Fruit fly (Drosophila melanogaster) whole organism, prepupa: ENCODE data around the gene Reph.

ENCODE experiments used
- Blimp-1 ChIP-seq: fragments of 200-800 bp; sonication (Bioruptor generic); optimal IDR thresholded peaks from 3 replicates; lab custom pipeline; 2017; ENCODE audit warnings: missing biosample characterization, missing genetic modification characterization, mild to moderate bottlenecking, moderate library complexity, missing genetic modification reagents
- CG10669 ChIP-seq: fragments of 200-800 bp; sonication (Bioruptor generic); optimal IDR thresholded peaks from 3 replicates; lab custom pipeline; 2018; ENCODE audit warnings: missing biosample characterization, mild to moderate bottlenecking, missing genetic modification characterization, moderate library complexity
- CG11902 ChIP-seq: fragments of 200-800 bp; sonication (Bioruptor generic); optimal IDR thresholded peaks from 3 replicates; lab custom pipeline; 2016; ENCODE audit warnings: missing biosample characterization, missing genetic modification characterization
- CG15336 ChIP-seq: fragments of 200-800 bp; sonication (Bioruptor generic); IDR thresholded peaks from 2 replicates; pipeline ENCODE4 v1.3.6; 2022; ENCODE audit warnings: missing biosample characterization, missing genetic modification characterization
- CG16779 ChIP-seq: fragments of 200-800 bp; sonication (Bioruptor generic); optimal IDR thresholded peaks from 3 replicates; lab custom pipeline; 2017; ENCODE audit warnings: missing biosample characterization, mild to moderate bottlenecking, missing genetic modification characterization
- CG3032 ChIP-seq: fragments of 200-800 bp; optimal IDR thresholded peaks from 2 replicates; lab custom pipeline; 2019; ENCODE audit warnings: missing biosample characterization, mild to moderate bottlenecking, missing genetic modification characterization, moderate library complexity
- CG31627 ChIP-seq: fragments of 200-800 bp; sonication (Bioruptor generic); optimal IDR thresholded peaks from 3 replicates; lab custom pipeline; 2016; ENCODE audit warnings: missing biosample characterization, missing genetic modification characterization
- CG34406 ChIP-seq: fragments of 200-800 bp; sonication (Bioruptor generic); optimal IDR thresholded peaks from 3 replicates; lab custom pipeline; 2016; ENCODE audit warnings: missing biosample characterization, missing genetic modification characterization
- CG3919 ChIP-seq: fragments of 200-800 bp; sonication (Bioruptor generic); optimal IDR thresholded peaks from 3 replicates; lab custom pipeline; 2016; ENCODE audit warnings: missing biosample characterization, missing genetic modification characterization
- CG6163 ChIP-seq: fragments of 200-800 bp; sonication (Bioruptor generic); IDR thresholded peaks from 3 replicates; pipeline ENCODE4 v1.3.6; 2022; ENCODE audit warnings: missing biosample characterization, missing genetic modification characterization
- CG6276 ChIP-seq: fragments of 200-800 bp; sonication (Bioruptor generic); optimal IDR thresholded peaks from 2 replicates; lab custom pipeline; 2017; ENCODE audit warnings: missing biosample characterization, mild to moderate bottlenecking, missing genetic modification characterization
- CG7368 ChIP-seq: fragments of 200-800 bp; sonication (Bioruptor generic); optimal IDR thresholded peaks from 3 replicates; lab custom pipeline; 2016; ENCODE audit warnings: missing biosample characterization, missing genetic modification characterization
- CG8632 ChIP-seq: fragments of 200-800 bp; sonication (Bioruptor generic); optimal IDR thresholded peaks from 3 replicates; lab custom pipeline; 2016; ENCODE audit warnings: missing biosample characterization, missing genetic modification characterization
- CG9139 ChIP-seq: fragments of 200-800 bp; sonication (Bioruptor generic); optimal IDR thresholded peaks from 3 replicates; lab custom pipeline; 2017; ENCODE audit warnings: missing biosample characterization, mild to moderate bottlenecking, missing genetic modification characterization
- Eip78C ChIP-seq: fragments of 200-800 bp; sonication (Bioruptor generic); peaks from one replicate; lab custom pipeline; 2016; ENCODE audit warnings: missing biosample characterization, missing genetic modification characterization
- Ets21C ChIP-seq: fragments of 200-800 bp; sonication (Bioruptor generic); optimal IDR thresholded peaks from 3 replicates; lab custom pipeline; 2016; ENCODE audit warnings: missing biosample characterization, missing genetic modification characterization
- Gug ChIP-seq: fragments of 200-800 bp; sonication (Bioruptor generic); IDR thresholded peaks from 2 replicates; pipeline ENCODE4 v1.3.6; 2022; ENCODE audit warnings: missing biosample characterization, missing genetic modification characterization
- Hr38 ChIP-seq: sonication (Bioruptor generic); optimal IDR thresholded peaks from 2 replicates; lab custom pipeline; 2016; ENCODE audit warnings: missing biosample characterization, missing genetic modification characterization
- Hr39 ChIP-seq: fragments of 200-800 bp; sonication (Bioruptor generic); optimal IDR thresholded peaks from 2 replicates; lab custom pipeline; 2016; ENCODE audit warnings: missing biosample characterization, missing genetic modification characterization
- Hr4 ChIP-seq: fragments of 200-800 bp; sonication (Bioruptor generic); optimal IDR thresholded peaks from 3 replicates; lab custom pipeline; 2016; ENCODE audit warnings: missing biosample characterization, missing genetic modification characterization
- Met ChIP-seq: fragments of 200-800 bp; sonication (Bioruptor generic); optimal IDR thresholded peaks from 3 replicates; lab custom pipeline; 2016; ENCODE audit warnings: missing biosample characterization, missing genetic modification characterization
- Smox ChIP-seq: fragments of 200-800 bp; sonication (Bioruptor generic); optimal IDR thresholded peaks from 3 replicates; lab custom pipeline; 2016; ENCODE audit warnings: missing biosample characterization, missing genetic modification characterization
- Sox102F ChIP-seq: fragments of 200-800 bp; sonication (Bioruptor generic); optimal IDR thresholded peaks from 2 replicates; lab custom pipeline; 2016; ENCODE audit warnings: missing biosample characterization, mild to moderate bottlenecking, missing genetic modification characterization
- Sox14 ChIP-seq: fragments of 200-800 bp; sonication (Bioruptor generic); optimal IDR thresholded peaks from 3 replicates; lab custom pipeline; 2016; ENCODE audit warnings: missing biosample characterization, missing genetic modification characterization
- achi ChIP-seq: fragments of 200-800 bp; sonication (Bioruptor generic); optimal IDR thresholded peaks from 3 replicates; lab custom pipeline; 2016; ENCODE audit warnings: missing biosample characterization, missing genetic modification characterization
- acj6 ChIP-seq: fragments of 200-800 bp; sonication (Bioruptor generic); optimal IDR thresholded peaks from 3 replicates; lab custom pipeline; 2016; ENCODE audit warnings: missing biosample characterization, missing genetic modification characterization
- cyc ChIP-seq: fragments of 200-800 bp; sonication (Bioruptor generic); optimal IDR thresholded peaks from 3 replicates; lab custom pipeline; 2016; ENCODE audit warnings: missing biosample characterization, missing genetic modification characterization
- dac ChIP-seq: fragments of 200-800 bp; sonication (Bioruptor generic); optimal IDR thresholded peaks from 2 replicates; lab custom pipeline; 2017; ENCODE audit warnings: missing biosample characterization, mild to moderate bottlenecking, missing genetic modification characterization
- dsx ChIP-seq: fragments of 200-800 bp; optimal IDR thresholded peaks from 3 replicates; lab custom pipeline; 2019; ENCODE audit warnings: missing biosample characterization, mild to moderate bottlenecking, missing genetic modification characterization, moderate library complexity; ENCODE audit not compliant: poor library complexity, severe bottlenecking
- eg ChIP-seq: fragments of 200-800 bp; sonication (Bioruptor generic); IDR thresholded peaks from 3 replicates; pipeline ENCODE4 v1.3.6; 2022; ENCODE audit warnings: missing biosample characterization, missing genetic modification characterization
- esn ChIP-seq: fragments of 200-800 bp; sonication (Bioruptor generic); optimal IDR thresholded peaks from 2 replicates; lab custom pipeline; 2016; ENCODE audit warnings: missing biosample characterization, mild to moderate bottlenecking, missing genetic modification characterization, moderate library complexity
- lz ChIP-seq: fragments of 200-800 bp; sonication (Bioruptor generic); optimal IDR thresholded peaks from 3 replicates; lab custom pipeline; 2016; ENCODE audit warnings: missing biosample characterization, missing genetic modification characterization
- net ChIP-seq: fragments of 200-800 bp; sonication (Bioruptor generic); optimal IDR thresholded peaks from 3 replicates; lab custom pipeline; 2016; ENCODE audit warnings: missing biosample characterization, missing genetic modification characterization
- pdm3 ChIP-seq: fragments of 200-800 bp; sonication (Bioruptor generic); optimal IDR thresholded peaks from 3 replicates; lab custom pipeline; 2016; ENCODE audit warnings: missing biosample characterization, missing genetic modification characterization
- salr ChIP-seq, 2 experiments: fragments of 200-800 bp; sonication (Bioruptor generic); optimal IDR thresholded peaks; 3 replicates each; lab custom pipeline; 2016 to 2018; ENCODE audit warnings: missing biosample characterization in 2 of 2, missing genetic modification characterization in 2 of 2, mild to moderate bottlenecking in 1 of 2
- topi ChIP-seq: fragments of 200-800 bp; sonication (Bioruptor generic); optimal IDR thresholded peaks from 3 replicates; lab custom pipeline; 2016; ENCODE audit warnings: missing biosample characterization, missing genetic modification characterization
- vri ChIP-seq: fragments of 200-800 bp; sonication (Bioruptor generic); optimal IDR thresholded peaks from 3 replicates; lab custom pipeline; 2016; ENCODE audit warnings: missing biosample characterization, mild to moderate bottlenecking, missing genetic modification characterization

Gene Reph

dm6 chr2L:3803466-3804143 lies at the start of gene Reph (continued):
- TF ChIP-seq eg, result 0 out of 3 replicates have a peak, but pooled peaks have one; percentile 28
- TF ChIP-seq Smox (GFP tag; lab: Kevin White, UChicago), result no peak
- TF ChIP-seq achi, result no peak
- no peak for TF ChIP-seq CG3919 (GFP tag; lab: Kevin White, UChicago)
- TF ChIP-seq CG11902, result no peak
- no peak for TF ChIP-seq CG7368 (GFP tag; lab: Kevin White, UChicago)
- TF ChIP-seq Met (GFP tag; lab: Kevin White, UChicago), result no peak
- no peak for TF ChIP-seq CG3032 (tag; lab: Kevin White, UChicago)
- no peak for TF ChIP-seq cyc (GFP tag; lab: Kevin White, UChicago)

- TF ChIP-seq net (GFP tag; lab: Kevin White, UChicago) (no peak), acj6 (GFP tag; lab: Kevin White, UChicago) (no peak), vri (GFP tag; lab: Kevin White, UChicago) (no peak), lz (GFP tag; lab: Kevin White, UChicago) (no peak), cyc (GFP tag; lab: Kevin White, UChicago) (no peak), Sox102F (GFP tag; lab: Kevin White, UChicago) (no peak), Hr39 (GFP tag; lab: Kevin White, UChicago) (no peak), CG15336 (0 out of 2 replicates have a peak, but pooled peaks have one; percentile 45), CG3919 (GFP tag; lab: Kevin White, UChicago) (no peak), CG10669 (GFP tag; lab: Kevin White, UChicago) (no peak), CG16779 (tag; lab: Kevin White, UChicago) (no peak), pdm3 (GFP tag; lab: Kevin White, UChicago) (no peak), eg (peak; percentile 55; the same call in 1 of the 3 replicates), CG9139 (GFP tag; lab: Kevin White, UChicago) (no peak)
Measured at dm6 chr2L:3754835-3755547, 48.4 kb upstream of the Reph start.

DNA sequence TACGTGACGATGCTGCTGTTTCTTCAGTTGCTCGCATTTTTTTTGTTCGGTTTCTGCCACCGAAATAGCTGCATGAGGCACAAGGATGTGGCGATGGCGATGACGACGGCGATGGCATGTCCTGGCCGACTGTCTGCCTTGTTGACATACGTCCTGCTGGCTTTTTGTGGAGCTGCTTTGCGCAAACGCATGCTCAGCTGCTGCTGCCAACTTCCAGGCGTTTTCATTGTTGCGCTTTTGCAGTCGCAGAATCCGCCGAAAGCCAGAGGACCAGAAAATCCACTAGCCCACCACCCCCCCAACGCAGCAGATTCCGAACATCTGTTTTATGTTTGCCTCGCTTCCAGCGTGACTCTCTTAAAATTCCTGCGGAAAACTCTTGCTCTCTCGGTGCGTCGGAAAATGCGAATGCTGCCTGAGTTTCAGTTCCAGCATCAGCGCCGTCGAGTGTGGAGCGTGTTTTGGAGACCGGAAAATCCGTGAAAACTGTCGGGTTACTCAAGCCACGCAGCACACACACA lies 46.5 kb upstream of the Reph start, which contains the start of gene CG43707:
CG43707 (plus strand) TSS at position 426 of the 521 bp plus-strand sequence.
- TF ChIP-seq CG34406 (GFP tag; lab: Kevin White, UChicago) (no peak), CG6276 (no peak), Smox (GFP tag; lab: Kevin White, UChicago) (no peak), dac (GFP tag; lab: Kevin White, UChicago) (no peak), CG31627 (GFP tag; lab: Kevin White, UChicago) (no peak), Hr4 (GFP tag; lab: Kevin White, UChicago) (no peak), topi (GFP tag; lab: Kevin White, UChicago) (no peak), vri (GFP tag; lab: Kevin White, UChicago) (no peak), CG11902 (no peak), lz (GFP tag; lab: Kevin White, UChicago) (no peak)
- TF ChIP-seq, all 60 proteins: peak for 0

DNA sequence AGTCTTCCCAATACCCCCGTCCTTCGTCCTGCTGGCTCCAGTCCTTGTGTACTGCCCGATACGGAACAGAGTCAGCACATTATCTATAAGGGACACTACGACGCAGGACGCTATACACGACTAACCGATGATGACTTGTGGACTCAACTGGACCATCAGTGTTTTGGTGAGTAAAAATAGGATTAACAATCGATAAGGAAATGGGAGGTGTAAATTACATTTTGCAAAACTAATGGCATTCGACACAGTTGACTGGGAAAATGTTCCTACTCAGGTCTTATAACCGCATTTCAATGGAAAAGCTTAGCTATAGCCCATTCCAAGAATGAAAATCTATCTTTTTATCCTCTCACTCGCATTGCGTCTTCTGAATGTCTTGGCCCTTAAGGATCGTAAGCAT lies 38.2 kb upstream of the Reph start, which contains the start of gene CG43703:
CG43703 (plus strand) TSS at position 301 of the 400 bp plus-strand sequence.
- TF ChIP-seq dsx (GFP tag; lab: Kevin White, UChicago), result no peak
- TF ChIP-seq Smox (GFP tag; lab: Kevin White, UChicago), result no peak
- no peak for TF ChIP-seq Eip78C
- no peak for TF ChIP-seq CG6163 (GFP tag; lab: Robert Waterston, UW)
- no peak for TF ChIP-seq topi (GFP tag; lab: Kevin White, UChicago)
- no peak for TF ChIP-seq Hr39 (GFP tag; lab: Kevin White, UChicago)
- no peak for TF ChIP-seq cyc (GFP tag; lab: Kevin White, UChicago)
- TF ChIP-seq esn (GFP tag; lab: Kevin White, UChicago), result no peak
- no peak for TF ChIP-seq Met (GFP tag; lab: Kevin White, UChicago)
- no peak for TF ChIP-seq CG8632 (GFP tag; lab: Kevin White, UChicago)
- TF ChIP-seq Hr38 (GFP tag; lab: Kevin White, UChicago), result no peak
- no peak for TF ChIP-seq Hr4 (GFP tag; lab: Kevin White, UChicago)
- TF ChIP-seq Gug (GFP tag; lab: Robert Waterston, UW), result no peak
- no peak for TF ChIP-seq Blimp-1 (GFP tag; lab: Kevin White, UChicago)
- TF ChIP-seq CG10669 (GFP tag; lab: Kevin White, UChicago), result no peak
- TF ChIP-seq Ets21C (GFP tag; lab: Kevin White, UChicago), result no peak
- TF ChIP-seq CG31627 (GFP tag; lab: Kevin White, UChicago), result no peak
- TF ChIP-seq salr (GFP tag; optimal IDR thresholded peaks at IDR 0.05; lab: Kevin White, UChicago), result no peak
- no peak for TF ChIP-seq Sox14
- TF ChIP-seq CG9139 (GFP tag; lab: Kevin White, UChicago), result no peak
